Worm (Caenorhabditis elegans) whole organism, mixed stage, embryonic: ENCODE results near the gene fbxa-77.

Experiments
- blmp-1 ChIP-seq: fragments of 150-350 bp; optimal IDR thresholded peaks from 2 replicates; lab custom pipeline; 2014; ENCODE audit warnings: missing biosample characterization, missing genetic modification characterization
- nhr-12 ChIP-seq: fragments of 150-350 bp; optimal IDR thresholded peaks from 2 replicates; lab custom pipeline; 2014; ENCODE audit warnings: missing biosample characterization, missing genetic modification characterization

- TF ChIP-seq nhr-12 (no peak), blmp-1 (tag; lab: Kevin White, UChicago) (no peak)
Observed at ce11 chrIII:1220012-1220411, 29.3 kb upstream of the fbxa-77 start.
